Worm (Caenorhabditis elegans) whole organism, L4 larva: ENCODE data around the gene M03C11.3.
A peak's percentile ranks its signal among the peaks of the same experiment; 100 is the strongest.

ENCODE experiments used
- D1046.2 ChIP-seq: fragments of 200-800 bp; sonication (Bioruptor generic); IDR thresholded peaks from 2 replicates; pipeline ENCODE4 v1.3.6; 2022; ENCODE audit warnings: missing genetic modification characterization, missing compliant biosample characterization
- F26F4.8 ChIP-seq: fragments of 200-800 bp; sonication (Bioruptor generic); conservative IDR thresholded peaks from 2 replicates; pipeline ENCODE4 v1.3.6; 2022; ENCODE audit warnings: missing genetic modification characterization, missing compliant biosample characterization
- F37D6.2 ChIP-seq: sonication (generic microtip); optimal IDR thresholded peaks from 2 replicates; lab custom pipeline; 2016; ENCODE audit warnings: mild to moderate bottlenecking, missing genetic modification characterization, missing compliant biosample characterization
- T20F7.1 ChIP-seq: fragments of 200-800 bp; sonication (Bioruptor generic); optimal IDR thresholded peaks from 2 replicates; lab custom pipeline; 2018; ENCODE audit warnings: mild to moderate bottlenecking, missing genetic modification characterization, missing compliant biosample characterization
- Y105C5A.15 ChIP-seq: fragments of 200-800 bp; sonication (Bioruptor generic); IDR thresholded peaks from 2 replicates; pipeline ENCODE4 v1.3.6; 2022; ENCODE audit warnings: missing genetic modification characterization, missing compliant biosample characterization
- Y5F2A.4 ChIP-seq: fragments of 200-800 bp; sonication (Bioruptor generic); optimal IDR thresholded peaks from 2 replicates; lab custom pipeline; 2018; ENCODE audit warnings: mild to moderate bottlenecking, missing genetic modification characterization, missing compliant biosample characterization
- ZK337.2 ChIP-seq: fragments of 200-800 bp; sonication (Bioruptor generic); IDR thresholded peaks from 2 replicates; pipeline ENCODE4 v1.3.6; 2022; ENCODE audit warnings: missing genetic modification reagents, missing genetic modification characterization, missing compliant biosample characterization
- aly-2 ChIP-seq: sonication (generic microtip); optimal IDR thresholded peaks from 2 replicates; lab custom pipeline; 2018; ENCODE audit warnings: missing biosample characterization, missing genetic modification characterization
- ama-1 ChIP-seq: fragments of 150-350 bp; optimal IDR thresholded peaks from 2 replicates; lab custom pipeline; 2014; ENCODE audit warnings: inconsistent platforms, mixed read lengths
- arid-1 ChIP-seq: fragments of 200-800 bp; sonication (Bioruptor generic); conservative IDR thresholded peaks from 2 replicates; pipeline ENCODE4 v1.3.6; 2022; ENCODE audit warnings: missing genetic modification reagents, missing genetic modification characterization, missing compliant biosample characterization
- ceh-62 ChIP-seq: sonication (generic microtip); optimal IDR thresholded peaks from 2 replicates; lab custom pipeline; 2017; ENCODE audit warnings: missing biosample characterization, missing genetic modification characterization
- ceh-82 ChIP-seq: sonication (generic microtip); optimal IDR thresholded peaks from 2 replicates; lab custom pipeline; 2017; ENCODE audit warnings: missing biosample characterization, missing genetic modification characterization
- cey-2 ChIP-seq: sonication (generic microtip); optimal IDR thresholded peaks from 3 replicates; lab custom pipeline; 2017; ENCODE audit warnings: missing genetic modification characterization, mild to moderate bottlenecking, missing compliant biosample characterization, antibody characterized with exemption, borderline replicate concordance; ENCODE audit not compliant: insufficient read depth
- ctbp-1 ChIP-seq: fragments of 200-800 bp; sonication (Bioruptor generic); IDR thresholded peaks from 2 replicates; pipeline ENCODE4 v1.3.6; 2022; ENCODE audit warnings: missing genetic modification reagents, missing genetic modification characterization, missing compliant biosample characterization
- daf-16 ChIP-seq, 3 experiments: sonication (generic microtip); optimal IDR thresholded peaks; 2 replicates each; lab custom pipeline; 2016 to 2017; ENCODE audit warnings: missing genetic modification characterization in 3 of 3, missing genetic modification reagents in 3 of 3, mild to moderate bottlenecking in 2 of 3, missing compliant biosample characterization in 2 of 3, missing biosample characterization in 1 of 3, moderate library complexity in 1 of 3
- daf-19 ChIP-seq: fragments of 200-800 bp; sonication (Bioruptor generic); conservative IDR thresholded peaks from 2 replicates; pipeline ENCODE4 v1.3.6; 2022; ENCODE audit warnings: missing genetic modification characterization, missing compliant biosample characterization
- daf-8 ChIP-seq: fragments of 200-800 bp; sonication (Bioruptor generic); IDR thresholded peaks from 2 replicates; pipeline ENCODE4 v1.3.6; 2022; ENCODE audit warnings: missing genetic modification characterization, missing compliant biosample characterization
- dmd-6 ChIP-seq: fragments of 200-800 bp; sonication (Bioruptor generic); IDR thresholded peaks from 2 replicates; pipeline ENCODE4 v1.3.6; 2022; ENCODE audit warnings: missing genetic modification reagents, missing genetic modification characterization, missing compliant biosample characterization
- dmd-8 ChIP-seq: fragments of 200-800 bp; sonication (Bioruptor generic); IDR thresholded peaks from 2 replicates; pipeline ENCODE4 v1.3.6; 2022; ENCODE audit warnings: missing genetic modification characterization, missing compliant biosample characterization
- dpl-1 ChIP-seq: fragments of 150-350 bp; optimal IDR thresholded peaks from 2 replicates; lab custom pipeline; 2014; ENCODE audit warnings: missing biosample characterization, missing genetic modification reagents, missing genetic modification characterization
- egl-27 ChIP-seq: sonication (generic microtip); optimal IDR thresholded peaks from 3 replicates; lab custom pipeline; 2017; ENCODE audit warnings: missing biosample characterization, missing genetic modification reagents, missing genetic modification characterization
- jun-1 ChIP-seq: fragments of 150-350 bp; optimal IDR thresholded peaks from 2 replicates; lab custom pipeline; 2014; ENCODE audit warnings: missing biosample characterization, missing genetic modification reagents, missing genetic modification characterization
- lim-7 ChIP-seq: fragments of 200-800 bp; sonication (Bioruptor generic); IDR thresholded peaks from 2 replicates; pipeline ENCODE4 v1.3.6; 2022; ENCODE audit warnings: missing genetic modification characterization, missing compliant biosample characterization
- lin-1 ChIP-seq: fragments of 200-800 bp; sonication (Bioruptor generic); IDR thresholded peaks from 2 replicates; pipeline ENCODE4 v1.3.6; 2022; ENCODE audit warnings: missing genetic modification reagents, missing genetic modification characterization, missing compliant biosample characterization
- lin-29 ChIP-seq: fragments of 200-800 bp; sonication (Bioruptor generic); IDR thresholded peaks from 2 replicates; pipeline ENCODE4 v1.3.6; 2022; ENCODE audit warnings: missing genetic modification reagents, missing genetic modification characterization, missing compliant biosample characterization
- madf-5 ChIP-seq, 2 experiments: fragments of 200-800 bp; sonication (Bioruptor generic); IDR thresholded peaks; 2 replicates each; pipeline ENCODE4 v1.3.6; 2022; ENCODE audit warnings: missing compliant biosample characterization in 2 of 2, missing genetic modification characterization in 2 of 2
- madf-9 ChIP-seq: fragments of 200-800 bp; sonication (Bioruptor generic); conservative IDR thresholded peaks from 2 replicates; pipeline ENCODE4 v1.3.6; 2022; ENCODE audit warnings: missing genetic modification reagents, missing genetic modification characterization, missing compliant biosample characterization
- mep-1 ChIP-seq: fragments of 150-350 bp; sonication (generic microtip); optimal IDR thresholded peaks from 3 replicates; lab custom pipeline; 2014; ENCODE audit warnings: missing biosample characterization, missing genetic modification characterization
- mes-2 ChIP-seq: sonication (generic microtip); optimal IDR thresholded peaks from 2 replicates; lab custom pipeline; 2016; ENCODE audit warnings: missing genotype, mild to moderate bottlenecking, missing genetic modification characterization, missing compliant biosample characterization; ENCODE audit not compliant: poor library complexity, severe bottlenecking
- mxl-2 ChIP-seq: fragments of 200-800 bp; sonication (Bioruptor generic); conservative IDR thresholded peaks from 2 replicates; pipeline ENCODE4 v1.3.6; 2022; ENCODE audit warnings: missing genetic modification reagents, missing genetic modification characterization, missing compliant biosample characterization
- nhr-11 ChIP-seq: fragments of 150-350 bp; optimal IDR thresholded peaks from 2 replicates; lab custom pipeline; 2014; ENCODE audit warnings: missing biosample characterization, missing genetic modification characterization
- nhr-25 ChIP-seq: sonication (generic microtip); optimal IDR thresholded peaks from 2 replicates; lab custom pipeline; 2017; ENCODE audit warnings: missing genetic modification characterization, mild to moderate bottlenecking, missing compliant biosample characterization, antibody characterized with exemption, moderate library complexity, borderline replicate concordance; ENCODE audit not compliant: insufficient read depth
- nhr-6 ChIP-seq: fragments of 150-350 bp; optimal IDR thresholded peaks from 2 replicates; lab custom pipeline; 2014; ENCODE audit warnings: missing biosample characterization, missing genetic modification characterization
- nhr-76 ChIP-seq: fragments of 150-350 bp; optimal IDR thresholded peaks from 2 replicates; lab custom pipeline; 2014; ENCODE audit warnings: missing biosample characterization, missing genetic modification characterization
- php-3 ChIP-seq: fragments of 200-800 bp; sonication (Bioruptor generic); IDR thresholded peaks from 2 replicates; pipeline ENCODE4 v1.3.6; 2022; ENCODE audit warnings: missing genetic modification reagents, missing genetic modification characterization, missing compliant biosample characterization
- rbr-2 ChIP-seq: sonication (generic microtip); optimal IDR thresholded peaks from 2 replicates; lab custom pipeline; 2016; ENCODE audit warnings: missing genotype, missing genetic modification characterization, missing compliant biosample characterization
- saeg-2 ChIP-seq: fragments of 200-800 bp; sonication (Bioruptor generic); IDR thresholded peaks from 2 replicates; pipeline ENCODE4 v1.3.6; 2022; ENCODE audit warnings: missing genetic modification reagents, missing genetic modification characterization, missing compliant biosample characterization
- skn-1 ChIP-seq: fragments of 150-350 bp; optimal IDR thresholded peaks from 2 replicates; lab custom pipeline; 2014; ENCODE audit warnings: missing biosample characterization, missing genetic modification characterization
- snpc-1.2 ChIP-seq: fragments of 200-800 bp; sonication (Bioruptor generic); IDR thresholded peaks from 2 replicates; pipeline ENCODE4 v1.3.6; 2022; ENCODE audit warnings: missing genetic modification reagents, missing genetic modification characterization, missing compliant biosample characterization
- spr-3 ChIP-seq: fragments of 200-800 bp; sonication (Bioruptor generic); optimal IDR thresholded peaks from 2 replicates; lab custom pipeline; 2018; ENCODE audit warnings: mild to moderate bottlenecking, missing genetic modification characterization, missing compliant biosample characterization
- tag-97 ChIP-seq: fragments of 200-800 bp; sonication (Bioruptor generic); IDR thresholded peaks from 2 replicates; pipeline ENCODE4 v1.3.6; 2022; ENCODE audit warnings: missing genetic modification characterization, missing compliant biosample characterization
- tra-1 ChIP-seq: fragments of 200-800 bp; sonication (Bioruptor generic); IDR thresholded peaks from 2 replicates; pipeline ENCODE4 v1.3.6; 2022; ENCODE audit warnings: missing genetic modification reagents, missing genetic modification characterization, missing compliant biosample characterization
- unc-130 ChIP-seq: sonication (generic microtip); optimal IDR thresholded peaks from 2 replicates; lab custom pipeline; 2016; ENCODE audit warnings: missing genetic modification reagents, missing genetic modification characterization, missing compliant biosample characterization
- unc-62 ChIP-seq, 3 experiments: fragments of 150-350 bp in 1 of 3; sonication (generic microtip); optimal IDR thresholded peaks in 2 of 3; peaks in 1 of 3; 1 replicate in 1 of 3; 2 replicates in 2 of 3; lab custom pipeline; 2014 to 2017; ENCODE audit warnings: missing biosample characterization in 3 of 3, missing genetic modification characterization in 3 of 3, missing genetic modification reagents in 3 of 3, missing genotype in 1 of 3
- vab-7 ChIP-seq: fragments of 200-800 bp; sonication (Bioruptor generic); IDR thresholded peaks from 2 replicates; pipeline ENCODE4 v1.3.6; 2022; ENCODE audit warnings: missing genetic modification reagents, missing genetic modification characterization, missing compliant biosample characterization
- zag-1 ChIP-seq: fragments of 150-350 bp; optimal IDR thresholded peaks from 2 replicates; lab custom pipeline; 2014; ENCODE audit warnings: missing biosample characterization, missing genetic modification characterization
- zfp-3 ChIP-seq: fragments of 200-800 bp; sonication (Bioruptor generic); conservative IDR thresholded peaks from 2 replicates; pipeline ENCODE4 v1.3.6; 2022; ENCODE audit warnings: missing genetic modification reagents, missing genetic modification characterization, missing compliant biosample characterization
- zip-11 ChIP-seq: fragments of 200-800 bp; sonication (Bioruptor generic); IDR thresholded peaks from 2 replicates; pipeline ENCODE4 v1.3.6; 2022; ENCODE audit warnings: missing genetic modification characterization, missing compliant biosample characterization
- ztf-7 ChIP-seq: fragments of 150-350 bp; optimal IDR thresholded peaks from 2 replicates; lab custom pipeline; 2014; ENCODE audit warnings: missing biosample characterization, missing genetic modification characterization

Gene M03C11.3

DNA sequence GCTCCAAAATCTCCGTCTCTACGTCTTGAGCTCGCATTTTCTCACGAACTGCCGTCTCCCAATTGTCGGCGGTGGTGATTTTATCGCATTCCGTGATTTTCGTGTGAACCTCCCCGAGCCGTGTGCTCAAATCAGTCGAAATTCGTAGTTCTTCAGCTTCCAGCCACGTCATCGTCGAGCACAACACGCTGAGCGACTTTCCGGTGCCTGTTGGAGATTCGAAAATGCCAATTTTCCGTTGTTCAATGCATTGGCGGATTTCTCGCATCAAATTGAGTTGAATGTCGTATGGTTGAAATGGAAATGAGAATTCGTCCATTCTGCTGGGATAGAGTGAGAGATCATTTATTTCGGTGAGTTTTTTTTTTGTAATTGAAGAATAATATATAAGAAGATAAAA, at the start of gene M03C11.3, which contains the start of gene chl-1:
M03C11.3 (plus strand) TSS at position 153 of the 400 bp plus-strand sequence.
chl-1 (minus strand) TSS at position 323 of the 400 bp plus-strand sequence.
- TF ChIP-seq arid-1, result no peak
- TF ChIP-seq php-3, result no peak
- no peak for TF ChIP-seq ztf-7
- TF ChIP-seq T20F7.1 (GFP tag; lab: Kevin White, UChicago), result no peak
- TF ChIP-seq egl-27, result no peak
- no peak for TF ChIP-seq unc-130 (GFP tag; lab: Kevin White, UChicago)
- no peak for TF ChIP-seq daf-16 (GFP tag; optimal IDR thresholded peaks at IDR 0.05; lab: Kevin White, UChicago)
- TF ChIP-seq daf-16 (tag; optimal IDR thresholded peaks at IDR 0.05; lab: Kevin White, UChicago), result no peak
- TF ChIP-seq zip-11 (GFP tag; lab: Robert Waterston, UW), result no peak
- no peak for TF ChIP-seq snpc-1.2 (GFP tag; lab: Robert Waterston, UW)
- TF ChIP-seq jun-1, result no peak

DNA sequence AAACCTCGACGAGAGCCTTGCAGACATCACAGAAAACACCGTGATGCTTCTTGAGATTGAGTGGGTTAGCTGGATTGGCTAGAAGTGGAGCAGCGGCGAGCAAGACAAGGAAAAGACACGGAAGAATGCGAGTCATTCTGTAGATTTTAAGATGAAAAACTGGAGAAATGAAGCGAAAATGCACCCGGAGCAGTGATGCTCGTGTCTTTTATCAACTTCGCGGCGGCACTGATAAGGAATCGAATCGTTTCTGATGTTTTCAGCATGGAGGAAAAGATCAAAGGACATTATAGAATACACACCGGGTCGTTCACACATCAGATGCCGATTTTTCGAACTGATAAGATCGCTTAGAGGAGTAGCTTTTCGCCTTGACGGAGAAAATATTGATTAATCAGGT, 49.5 kb upstream of the M03C11.3 start, which contains the start of gene spp-1:
spp-1 (minus strand) TSS at position 287 of the 400 bp plus-strand sequence.
- no peak for TF ChIP-seq unc-62 (GFP tag; optimal IDR thresholded peaks at IDR 0.05 in 1 of 2; lab: Kevin White, UChicago)
- TF ChIP-seq unc-62 (tag; optimal IDR thresholded peaks at IDR 0.05; lab: Kevin White, UChicago), result no peak
- TF ChIP-seq tra-1 (GFP tag; lab: Robert Waterston, UW), result no peak
- TF ChIP-seq ama-1 (lab: Kevin White, UChicago), result peak; percentile 81
- no peak for TF ChIP-seq Y5F2A.4 (GFP tag; lab: Kevin White, UChicago)
- no peak for TF ChIP-seq madf-5 (GFP tag; IDR thresholded peaks at IDR 0.05; lab: Robert Waterston, UW)
- peak; percentile 67 for TF ChIP-seq dmd-6
- no peak for TF ChIP-seq arid-1
- TF ChIP-seq lim-7, result no peak
- no peak for TF ChIP-seq ceh-82 (tag; lab: Kevin White, UChicago)
- no peak for TF ChIP-seq Y105C5A.15 (GFP tag; lab: Robert Waterston, UW)
- TF ChIP-seq dmd-8 (GFP tag; lab: Robert Waterston, UW), result no peak
- no peak for TF ChIP-seq mxl-2 (GFP tag; lab: Robert Waterston, UW)
- TF ChIP-seq aly-2 (tag; lab: Kevin White, UChicago), result no peak
- TF ChIP-seq ctbp-1, result no peak
- TF ChIP-seq nhr-11 (tag; lab: Kevin White, UChicago), result no peak
- TF ChIP-seq lin-29 (GFP tag; lab: Robert Waterston, UW), result no peak
- TF ChIP-seq ZK337.2, result no peak
- TF ChIP-seq T20F7.1 (GFP tag; lab: Kevin White, UChicago), result no peak
- no peak for TF ChIP-seq lin-1 (GFP tag; lab: Robert Waterston, UW)
- no peak for TF ChIP-seq rbr-2
- no peak for TF ChIP-seq spr-3 (GFP tag; lab: Kevin White, UChicago)
- TF ChIP-seq tag-97 (GFP tag; lab: Robert Waterston, UW), result no peak
- no peak for TF ChIP-seq ceh-62 (tag; lab: Kevin White, UChicago)
- no peak for TF ChIP-seq F26F4.8 (GFP tag; lab: Robert Waterston, UW)
- no peak for TF ChIP-seq dpl-1 (GFP tag; lab: Kevin White, UChicago)
- TF ChIP-seq daf-8 (GFP tag; lab: Robert Waterston, UW), result no peak
- TF ChIP-seq F37D6.2 (tag; lab: Kevin White, UChicago), result no peak
- TF ChIP-seq D1046.2 (GFP tag; lab: Robert Waterston, UW), result no peak
- no peak for TF ChIP-seq zag-1
- peak; percentile 41 for TF ChIP-seq mep-1
- TF ChIP-seq nhr-6 (tag; lab: Kevin White, UChicago), result no peak
- no peak for TF ChIP-seq daf-19
- no peak for TF ChIP-seq zfp-3 (GFP tag; lab: Robert Waterston, UW)
- TF ChIP-seq mes-2 (tag; lab: Kevin White, UChicago), result peak; percentile 27
- no peak for TF ChIP-seq cey-2 (tag; lab: Kevin White, UChicago)
- TF ChIP-seq madf-9 (GFP tag; lab: Robert Waterston, UW), result no peak
- no peak for TF ChIP-seq nhr-76 (tag; lab: Kevin White, UChicago)
- TF ChIP-seq saeg-2, result no peak
- no peak for TF ChIP-seq vab-7 (GFP tag; lab: Robert Waterston, UW)
- no peak for TF ChIP-seq skn-1
- TF ChIP-seq nhr-25 (tag; lab: Kevin White, UChicago), result no peak
- no peak for TF ChIP-seq daf-16 (GFP tag; optimal IDR thresholded peaks at IDR 0.05; lab: Kevin White, UChicago)
- peak; percentile 87 for TF ChIP-seq daf-16 (tag; optimal IDR thresholded peaks at IDR 0.05; lab: Kevin White, UChicago)
